Worm (Caenorhabditis elegans) whole organism, L4 larva: ENCODE results near the gene nhr-146.

Experiments used
- ceh-44 ChIP-seq: fragments of 200-800 bp; sonication (Bioruptor generic); IDR thresholded peaks from 2 replicates; pipeline ENCODE4 v1.3.6; 2022; ENCODE audit warnings: missing genetic modification reagents, missing genetic modification characterization, missing compliant biosample characterization
- hlh-11 ChIP-seq: fragments of 200-800 bp; sonication (Bioruptor generic); optimal IDR thresholded peaks from 2 replicates; lab custom pipeline; 2018; ENCODE audit warnings: mild to moderate bottlenecking, missing genetic modification characterization, missing compliant biosample characterization
- lin-13 ChIP-seq: fragments of 150-350 bp; optimal IDR thresholded peaks from 2 replicates; lab custom pipeline; 2014; ENCODE audit warnings: missing biosample characterization, missing genetic modification reagents, missing genetic modification characterization
- lsy-2 ChIP-seq, 2 experiments: fragments of 150-350 bp in 1 of 2; sonication (generic microtip) in 1 of 2; optimal IDR thresholded peaks; 2 replicates each; lab custom pipeline; 2014 to 2017; ENCODE audit warnings: missing biosample characterization in 2 of 2, missing genetic modification characterization in 2 of 2
- madf-9 ChIP-seq: fragments of 200-800 bp; sonication (Bioruptor generic); conservative IDR thresholded peaks from 2 replicates; pipeline ENCODE4 v1.3.6; 2022; ENCODE audit warnings: missing genetic modification reagents, missing genetic modification characterization, missing compliant biosample characterization
- mdl-1 ChIP-seq, 2 experiments: fragments of 150-350 bp in 1 of 2; sonication (generic microtip) in 1 of 2; optimal IDR thresholded peaks; 2 replicates each; lab custom pipeline; 2014 to 2017; ENCODE audit warnings: missing biosample characterization in 2 of 2, missing genetic modification characterization in 2 of 2
- nhr-25 ChIP-seq: sonication (generic microtip); optimal IDR thresholded peaks from 2 replicates; lab custom pipeline; 2017; ENCODE audit warnings: missing genetic modification characterization, mild to moderate bottlenecking, missing compliant biosample characterization, antibody characterized with exemption, moderate library complexity, borderline replicate concordance; ENCODE audit not compliant: insufficient read depth
- pha-4 ChIP-seq, 2 experiments: fragments of 150-350 bp in 1 of 2; fragments of 200-800 bp in 1 of 2; sonication (Bioruptor generic) in 1 of 2; IDR thresholded peaks in 1 of 2; optimal IDR thresholded peaks in 1 of 2; 2 replicates each; pipeline versions ENCODE4 v1.3.6 to Lab custom; 2014 to 2022; ENCODE audit warnings: missing genetic modification characterization in 2 of 2, missing genetic modification reagents in 2 of 2, missing biosample characterization in 1 of 2, missing compliant biosample characterization in 1 of 2
- pqm-1 ChIP-seq: sonication (generic microtip); optimal IDR thresholded peaks from 2 replicates; lab custom pipeline; 2017; ENCODE audit warnings: missing biosample characterization, missing genetic modification characterization
- set-16 ChIP-seq: fragments of 200-800 bp; sonication (Bioruptor generic); IDR thresholded peaks from 2 replicates; pipeline ENCODE4 v1.3.6; 2022; ENCODE audit warnings: missing genetic modification reagents, missing genetic modification characterization, missing compliant biosample characterization
- skn-1 ChIP-seq: fragments of 150-350 bp; optimal IDR thresholded peaks from 2 replicates; lab custom pipeline; 2014; ENCODE audit warnings: missing biosample characterization, missing genetic modification characterization
- snpc-4 ChIP-seq: fragments of 150-350 bp; optimal IDR thresholded peaks from 2 replicates; lab custom pipeline; 2014; ENCODE audit warnings: missing biosample characterization, missing genetic modification characterization
- unc-39 ChIP-seq: sonication (generic microtip); optimal IDR thresholded peaks from 2 replicates; lab custom pipeline; 2017; ENCODE audit warnings: missing biosample characterization, missing genetic modification characterization
- unc-62 ChIP-seq, 3 experiments: fragments of 150-350 bp in 1 of 3; sonication (generic microtip); optimal IDR thresholded peaks in 2 of 3; peaks in 1 of 3; 1 replicate in 1 of 3; 2 replicates in 2 of 3; lab custom pipeline; 2014 to 2017; ENCODE audit warnings: missing biosample characterization in 3 of 3, missing genetic modification characterization in 3 of 3, missing genetic modification reagents in 3 of 3, missing genotype in 1 of 3

DNA sequence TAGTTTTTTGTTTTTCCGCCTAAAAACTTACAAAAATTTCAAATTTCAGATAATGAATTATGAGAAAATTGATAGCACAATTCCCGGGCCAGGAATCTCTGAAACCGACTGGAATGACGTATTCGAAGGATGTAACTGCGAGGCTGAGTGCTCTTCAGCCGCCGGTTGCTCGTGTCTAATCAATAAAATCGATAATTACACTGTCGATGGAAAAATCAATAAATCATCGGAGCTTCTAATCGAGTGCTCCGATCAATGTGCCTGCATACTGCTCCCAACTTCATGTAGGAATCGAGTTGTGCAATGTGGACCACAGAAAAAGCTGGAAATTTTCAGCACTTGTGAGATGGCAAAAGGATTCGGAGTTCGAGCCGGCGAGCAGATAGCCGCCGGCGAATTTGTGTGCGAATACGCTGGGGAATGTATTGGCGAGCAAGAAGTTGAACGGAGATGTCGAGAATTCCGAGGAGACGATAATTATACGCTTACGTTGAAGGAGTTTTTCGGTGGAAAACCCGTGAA is 23.6 kb upstream of the nhr-146 start:
- TF ChIP-seq lsy-2 (tag; optimal IDR thresholded peaks at IDR 0.05; lab: Kevin White, UChicago) (no peak), nhr-25 (tag; lab: Kevin White, UChicago) (no peak), mdl-1 (tag; optimal IDR thresholded peaks at IDR 0.05; lab: Kevin White, UChicago) (no peak), set-16 (GFP tag; lab: Robert Waterston, UW) (no peak), pqm-1 (no peak), unc-39 (tag; lab: Kevin White, UChicago) (no peak), madf-9 (no peak), ceh-44 (no peak), hlh-11 (no peak), snpc-4 (no peak), unc-62 (GFP tag; optimal IDR thresholded peaks at IDR 0.05 in 1 of 2; lab: Kevin White, UChicago) (no peak), unc-62 (tag; optimal IDR thresholded peaks at IDR 0.05; lab: Kevin White, UChicago) (no peak), lin-13 (GFP tag; lab: Kevin White, UChicago) (no peak), skn-1 (tag; lab: Kevin White, UChicago) (no peak), pha-4 (GFP tag; IDR thresholded peaks at IDR 0.05; lab: Robert Waterston, UW) (no peak), pha-4 (tag; optimal IDR thresholded peaks at IDR 0.05; lab: Kevin White, UChicago) (no peak)
